Fruit fly (Drosophila melanogaster) whole organism, embryonic: ENCODE measurements around the gene Ctns.

Experiments
- B-H1 ChIP-seq: fragments of 200-800 bp; sonication (Bioruptor generic); IDR thresholded peaks from 3 replicates; pipeline ENCODE4 v1.3.6; 2022; ENCODE audit warnings: missing biosample characterization, missing genetic modification characterization
- Blimp-1 ChIP-seq: fragments of 200-800 bp; sonication (Bioruptor generic); optimal IDR thresholded peaks from 3 replicates; lab custom pipeline; 2018; ENCODE audit warnings: missing biosample characterization, missing genetic modification characterization, mild to moderate bottlenecking, moderate library complexity, missing genetic modification reagents
- CG10321 ChIP-seq: fragments of 200-800 bp; sonication (Bioruptor generic); IDR thresholded peaks from 2 replicates; pipeline ENCODE4 v1.3.6; 2022; ENCODE audit warnings: missing biosample characterization, missing genetic modification characterization
- CG10654 ChIP-seq: fragments of 200-800 bp; sonication (Bioruptor generic); optimal IDR thresholded peaks from 2 replicates; lab custom pipeline; 2016; ENCODE audit warnings: missing biosample characterization, missing genetic modification characterization
- CG12071 ChIP-seq: fragments of 200-800 bp; sonication (Bioruptor generic); optimal IDR thresholded peaks from 3 replicates; lab custom pipeline; 2018; ENCODE audit warnings: missing biosample characterization, mild to moderate bottlenecking, missing genetic modification characterization
- CG12769 ChIP-seq: fragments of 200-800 bp; sonication (Bioruptor generic); optimal IDR thresholded peaks from 2 replicates; lab custom pipeline; 2019; ENCODE audit warnings: missing biosample characterization, mild to moderate bottlenecking, missing genetic modification characterization, moderate library complexity
- CG13123 ChIP-seq: fragments of 200-800 bp; sonication (Bioruptor generic); optimal IDR thresholded peaks from 2 replicates; lab custom pipeline; 2016; ENCODE audit warnings: missing biosample characterization, missing genetic modification characterization
- CG14441 ChIP-seq: fragments of 200-800 bp; sonication (Bioruptor generic); IDR thresholded peaks from 2 replicates; pipeline ENCODE4 v1.3.6; 2022; ENCODE audit warnings: missing biosample characterization, missing genetic modification characterization
- CG1602 ChIP-seq: fragments of 200-800 bp; sonication (Bioruptor generic); optimal IDR thresholded peaks from 3 replicates; lab custom pipeline; 2016; ENCODE audit warnings: missing biosample characterization, missing genetic modification characterization
- CG16863 ChIP-seq: fragments of 200-800 bp; sonication (Bioruptor generic); optimal IDR thresholded peaks from 3 replicates; lab custom pipeline; 2016; ENCODE audit warnings: missing biosample characterization, missing genetic modification characterization
- CG17912 ChIP-seq: fragments of 200-800 bp; sonication (Bioruptor generic); optimal IDR thresholded peaks from 2 replicates; lab custom pipeline; 2018; ENCODE audit warnings: missing biosample characterization, mild to moderate bottlenecking, missing genetic modification characterization
- CG18262 ChIP-seq: fragments of 200-800 bp; optimal IDR thresholded peaks from 3 replicates; lab custom pipeline; 2019; ENCODE audit warnings: missing biosample characterization, mild to moderate bottlenecking, missing genetic modification characterization, moderate library complexity
- CG1832 ChIP-seq: fragments of 200-800 bp; sonication (Bioruptor generic); optimal IDR thresholded peaks from 2 replicates; lab custom pipeline; 2017; ENCODE audit warnings: missing biosample characterization, mild to moderate bottlenecking, missing genetic modification characterization, inconsistent platforms
- CG2678 ChIP-seq: fragments of 200-800 bp; sonication (Bioruptor generic); optimal IDR thresholded peaks from 3 replicates; lab custom pipeline; 2019; ENCODE audit warnings: missing biosample characterization, mild to moderate bottlenecking, missing genetic modification characterization, moderate library complexity
- CG3065 ChIP-seq: fragments of 200-800 bp; sonication (Bioruptor generic); optimal IDR thresholded peaks from 2 replicates; lab custom pipeline; 2016; ENCODE audit warnings: missing biosample characterization, missing genetic modification characterization
- CG31441 ChIP-seq: fragments of 200-800 bp; sonication (Bioruptor generic); IDR thresholded peaks from 2 replicates; pipeline ENCODE4 v1.3.6; 2022; ENCODE audit warnings: missing biosample characterization, missing genetic modification characterization
- CG8478 ChIP-seq: fragments of >200 bp; optimal IDR thresholded peaks from 2 replicates; lab custom pipeline; 2018
- Chrac-16 ChIP-seq: fragments of 200-800 bp; sonication (Bioruptor generic); optimal IDR thresholded peaks from 3 replicates; lab custom pipeline; 2016; ENCODE audit warnings: missing biosample characterization, missing genetic modification characterization
- Dip2 ChIP-seq: fragments of 200-800 bp; sonication (Bioruptor generic); IDR thresholded peaks from 2 replicates; pipeline ENCODE4 v1.3.6; 2022; ENCODE audit warnings: missing biosample characterization, missing genetic modification characterization
- Dll ChIP-seq: fragments of 200-800 bp; sonication (Bioruptor generic); IDR thresholded peaks from 4 replicates; pipeline ENCODE4 v1.3.6; 2022; ENCODE audit warnings: missing biosample characterization, missing genetic modification characterization; ENCODE audit not compliant: partially characterized antibody
- Ets65A ChIP-seq: fragments of 200-800 bp; sonication (Bioruptor generic); peaks from one replicate; lab custom pipeline; 2016; ENCODE audit warnings: missing biosample characterization, missing genetic modification characterization
- HLH4C ChIP-seq: fragments of 200-800 bp; sonication (Bioruptor generic); IDR thresholded peaks from 3 replicates; pipeline ENCODE4 v1.3.6; 2022; ENCODE audit warnings: missing biosample characterization, missing genetic modification characterization; ENCODE audit not compliant: partially characterized antibody
- Hsf ChIP-seq: fragments of 200-800 bp; sonication (Bioruptor generic); optimal IDR thresholded peaks from 3 replicates; lab custom pipeline; 2016; ENCODE audit warnings: missing biosample characterization, missing genetic modification characterization
- Max ChIP-seq: fragments of 200-800 bp; sonication (Bioruptor generic); optimal IDR thresholded peaks from 2 replicates; lab custom pipeline; 2016; ENCODE audit warnings: missing biosample characterization, mild to moderate bottlenecking, missing genetic modification characterization
- Rx ChIP-seq: fragments of 200-800 bp; sonication (Bioruptor generic); IDR thresholded peaks from 2 replicates; pipeline ENCODE4 v1.3.6; 2022; ENCODE audit warnings: missing biosample characterization, missing genetic modification characterization
- Stat92E ChIP-seq, 3 experiments: fragments of >200 bp in 2 of 3; fragments of 200-800 bp in 1 of 3; sonication (Bioruptor generic) in 1 of 3; optimal IDR thresholded peaks; 2 replicates each; lab custom pipeline; 2017 to 2019; ENCODE audit warnings: missing biosample characterization in 3 of 3, missing genetic modification characterization in 3 of 3, mild to moderate bottlenecking in 1 of 3, moderate library complexity in 1 of 3
- TFAM ChIP-seq: fragments of 200-800 bp; sonication (Bioruptor generic); optimal IDR thresholded peaks from 2 replicates; lab custom pipeline; 2017; ENCODE audit warnings: missing biosample characterization, missing genetic modification characterization, inconsistent platforms
- YL-1 ChIP-seq: fragments of 200-800 bp; sonication (Bioruptor generic); optimal IDR thresholded peaks from 3 replicates; lab custom pipeline; 2017; ENCODE audit warnings: missing biosample characterization, mild to moderate bottlenecking, missing genetic modification characterization
- ap ChIP-seq: fragments of 200-800 bp; sonication (Bioruptor generic); IDR thresholded peaks from 2 replicates; pipeline ENCODE4 v1.3.6; 2022; ENCODE audit warnings: missing biosample characterization, missing genetic modification characterization
- ara ChIP-seq: fragments of 200-800 bp; sonication (Bioruptor generic); IDR thresholded peaks from 2 replicates; pipeline ENCODE4 v1.3.6; 2022; ENCODE audit warnings: missing biosample characterization, missing genetic modification characterization
- az2 ChIP-seq: fragments of 200-800 bp; sonication (Bioruptor generic); optimal IDR thresholded peaks from 3 replicates; lab custom pipeline; 2016; ENCODE audit warnings: missing biosample characterization, missing genetic modification characterization
- bowl ChIP-seq: fragments of 200-800 bp; sonication (Bioruptor generic); IDR thresholded peaks from 2 replicates; pipeline ENCODE4 v1.3.6; 2022; ENCODE audit warnings: missing biosample characterization, missing genetic modification characterization
- cato ChIP-seq: fragments of 200-800 bp; sonication (Bioruptor generic); optimal IDR thresholded peaks from 2 replicates; lab custom pipeline; 2016; ENCODE audit warnings: missing biosample characterization, missing genetic modification characterization, borderline replicate concordance
- chn ChIP-seq: fragments of 200-800 bp; sonication (Bioruptor generic); optimal IDR thresholded peaks from 2 replicates; lab custom pipeline; 2016; ENCODE audit warnings: missing biosample characterization, missing genetic modification characterization
- fd3F ChIP-seq: fragments of 200-800 bp; sonication (Bioruptor generic); optimal IDR thresholded peaks from 2 replicates; lab custom pipeline; 2018; ENCODE audit warnings: missing biosample characterization, mild to moderate bottlenecking, missing genetic modification characterization, moderate library complexity
- hkb ChIP-seq, 2 experiments: fragments of 200-800 bp in 1 of 2; fragments of >200 bp in 1 of 2; sonication (Bioruptor generic) in 1 of 2; IDR thresholded peaks in 1 of 2; optimal IDR thresholded peaks in 1 of 2; 2 replicates each; pipeline versions ENCODE4 v1.3.6 to Lab custom; 2017 to 2022; ENCODE audit warnings: missing biosample characterization in 1 of 2, missing genetic modification characterization in 1 of 2
- pb ChIP-seq: fragments of 200-800 bp; sonication (Bioruptor generic); optimal IDR thresholded peaks from 3 replicates; lab custom pipeline; 2016; ENCODE audit warnings: missing biosample characterization, missing genetic modification characterization
- pzg ChIP-seq: fragments of 200-800 bp; sonication (Bioruptor generic); optimal IDR thresholded peaks from 3 replicates; lab custom pipeline; 2018; ENCODE audit warnings: missing biosample characterization, mild to moderate bottlenecking, missing genetic modification characterization, moderate library complexity
- rib ChIP-seq: fragments of 200-800 bp; sonication (Bioruptor generic); IDR thresholded peaks from 2 replicates; pipeline ENCODE4 v1.3.6; 2022; ENCODE audit warnings: missing biosample characterization, missing genetic modification characterization
- row ChIP-seq: fragments of 200-800 bp; sonication (Bioruptor generic); IDR thresholded peaks from 3 replicates; pipeline ENCODE4 v1.3.6; 2022; ENCODE audit warnings: missing biosample characterization, missing genetic modification characterization
- scrt ChIP-seq: fragments of 200-800 bp; sonication (Bioruptor generic); optimal IDR thresholded peaks from 2 replicates; lab custom pipeline; 2018; ENCODE audit warnings: missing biosample characterization, mild to moderate bottlenecking, missing genetic modification characterization, moderate library complexity
- slbo ChIP-seq: fragments of 200-800 bp; sonication (Bioruptor generic); IDR thresholded peaks from 2 replicates; pipeline ENCODE4 v1.3.6; 2022; ENCODE audit warnings: missing biosample characterization, missing genetic modification characterization
- tio ChIP-seq: fragments of 200-800 bp; sonication (Bioruptor generic); optimal IDR thresholded peaks from 2 replicates; lab custom pipeline; 2017; ENCODE audit warnings: missing biosample characterization, missing genetic modification characterization, inconsistent platforms
- tup ChIP-seq: fragments of 200-800 bp; sonication (Bioruptor generic); optimal IDR thresholded peaks from 2 replicates; lab custom pipeline; 2016; ENCODE audit warnings: missing biosample characterization, mild to moderate bottlenecking, missing genetic modification characterization, moderate library complexity
- zen ChIP-seq: fragments of 200-800 bp; sonication (Bioruptor generic); optimal IDR thresholded peaks from 3 replicates; lab custom pipeline; 2018; ENCODE audit warnings: missing biosample characterization, mild to moderate bottlenecking, missing genetic modification characterization, moderate library complexity
- zen2 ChIP-seq: fragments of 200-800 bp; sonication (Bioruptor generic); IDR thresholded peaks from 3 replicates; pipeline ENCODE4 v1.3.6; 2022; ENCODE audit warnings: missing biosample characterization, missing genetic modification characterization; ENCODE audit not compliant: partially characterized antibody

The Ctns gene

dm6 chr3R:23088252-23088651 lies 29.5 kb upstream of the Ctns start (continued):
- TF ChIP-seq zen2 = no peak
- TF ChIP-seq CG3065 = no peak
- TF ChIP-seq ap = no peak
- TF ChIP-seq CG12769 (tag; lab: Kevin White, UChicago) = no peak
- no peak for TF ChIP-seq fd3F (GFP tag; lab: Kevin White, UChicago)

DNA sequence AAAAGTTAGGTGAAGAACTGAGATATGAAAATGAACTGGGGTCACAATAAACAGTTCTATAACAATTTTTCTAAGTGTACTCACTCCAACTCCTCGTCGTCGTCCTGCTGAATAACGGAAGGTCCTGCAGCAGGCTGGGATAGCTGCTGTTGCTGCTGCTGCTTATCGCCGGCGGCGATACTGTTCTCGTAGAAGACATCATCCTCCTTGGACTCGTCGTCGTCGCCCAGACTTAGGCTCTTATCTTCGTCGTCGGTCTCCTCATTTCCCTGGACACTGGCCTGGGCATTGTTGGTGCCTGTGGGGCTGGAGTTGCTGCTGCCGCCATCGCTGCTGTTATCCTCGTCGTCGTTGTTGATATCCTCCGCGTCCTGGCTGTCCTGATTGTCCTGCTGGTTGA lies 22.5 kb upstream of the Ctns start:
- TF ChIP-seq CG1832 (GFP tag; lab: Kevin White, UChicago) (no peak), Ets65A (GFP tag; lab: Kevin White, UChicago) (peak; percentile 90), CG18262 (tag; lab: Kevin White, UChicago) (no peak), row (GFP tag; lab: Robert Waterston, UW) (0 out of 3 replicates have a peak, but pooled peaks have one; percentile 22), TFAM (GFP tag; lab: Kevin White, UChicago) (no peak), Hsf (GFP tag; lab: Kevin White, UChicago) (no peak)

dm6 chr3R:23074480-23074879 lies 15.7 kb upstream of the Ctns start:
- TF ChIP-seq Blimp-1 (GFP tag; lab: Kevin White, UChicago) (peak; percentile 77), CG1602 (GFP tag; lab: Kevin White, UChicago) (no peak), HLH4C (no peak), Dip2 (GFP tag; lab: Robert Waterston, UW) (no peak), CG10321 (GFP tag; lab: Robert Waterston, UW) (peak; percentile 67), tup (GFP tag; lab: Kevin White, UChicago) (no peak), Dll (no peak)
- TF ChIP-seq, all 482 proteins: peak for 2

dm6 chr3R:23067209-23067826 lies 8.6 kb upstream of the Ctns start, which contains the start of gene CG17111:
CG17111 (minus strand) TSS chr3R:23067259.
- TF ChIP-seq pb (GFP tag; lab: Kevin White, UChicago) (no peak), scrt (no peak), tio (no peak), rib (GFP tag; lab: Robert Waterston, UW) (no peak), Dll (no peak), CG14441 (GFP tag; lab: Robert Waterston, UW) (no peak), CG10654 (peak; percentile 12), hkb (optimal IDR thresholded peaks at IDR 0.05; lab: Kevin White, UChicago) (no peak), hkb (GFP tag; IDR thresholded peaks at IDR 0.05; lab: Robert Waterston, UW) (peak; percentile 38; the same call in 1 of the 2 replicates), CG31441 (GFP tag; lab: Robert Waterston, UW) (peak; percentile 60; the same call in 1 of the 2 replicates), Stat92E (GFP tag; optimal IDR thresholded peaks at IDR 0.05; lab: Kevin White, UChicago) (no peak), Rx (GFP tag; lab: Robert Waterston, UW) (no peak), zen (tag; lab: Kevin White, UChicago) (no peak), chn (no peak), Max (GFP tag; lab: Kevin White, UChicago) (peak; percentile 6), CG8478 (lab: Kevin White, UChicago) (no peak), Ets65A (GFP tag; lab: Kevin White, UChicago) (peak; percentile 68), CG12071 (GFP tag; lab: Kevin White, UChicago) (no peak), slbo (0 out of 2 replicates have a peak, but pooled peaks have one; percentile 11), CG16863 (no peak), CG13123 (GFP tag; lab: Kevin White, UChicago) (no peak), Chrac-16 (GFP tag; lab: Kevin White, UChicago) (no peak), CG2678 (tag; lab: Kevin White, UChicago) (peak; percentile 70), az2 (GFP tag; lab: Kevin White, UChicago) (peak; percentile 15), bowl (GFP tag; lab: Robert Waterston, UW) (no peak), ara (GFP tag; lab: Robert Waterston, UW) (no peak), cato (GFP tag; lab: Kevin White, UChicago) (no peak), YL-1 (no peak), B-H1 (GFP tag; lab: Robert Waterston, UW) (no peak), pzg (GFP tag; lab: Kevin White, UChicago) (no peak), CG17912 (GFP tag; lab: Kevin White, UChicago) (no peak)
